Worm (Caenorhabditis elegans) whole organism, L3 larva: ENCODE results near the gene F57A10.2.

ENCODE experiments used
- ZK546.5 ChIP-seq: sonication (generic microtip); optimal IDR thresholded peaks from 2 replicates; lab custom pipeline; 2017; ENCODE audit warnings: missing biosample characterization, missing genetic modification characterization
- aly-2 ChIP-seq: fragments of 150-350 bp; optimal IDR thresholded peaks from 2 replicates; lab custom pipeline; 2014; ENCODE audit warnings: missing biosample characterization, missing genetic modification characterization
- ama-1 ChIP-seq: fragments of 150-350 bp; optimal IDR thresholded peaks from 2 replicates; lab custom pipeline; 2018
- ceh-16 ChIP-seq: sonication (generic microtip); optimal IDR thresholded peaks from 2 replicates; lab custom pipeline; 2017; ENCODE audit warnings: missing biosample characterization, missing genetic modification characterization
- ceh-82 ChIP-seq: fragments of 150-350 bp; optimal IDR thresholded peaks from 2 replicates; lab custom pipeline; 2014; ENCODE audit warnings: missing biosample characterization, missing genetic modification characterization
- daf-12 ChIP-seq: fragments of 150-350 bp; optimal IDR thresholded peaks from 2 replicates; lab custom pipeline; 2014; ENCODE audit warnings: missing biosample characterization, missing genetic modification reagents, missing genetic modification characterization
- egl-27 ChIP-seq: sonication (generic microtip); optimal IDR thresholded peaks from 4 replicates; lab custom pipeline; 2017; ENCODE audit warnings: missing biosample characterization, missing genetic modification reagents, missing genetic modification characterization
- fkh-10 ChIP-seq: sonication (generic microtip); optimal IDR thresholded peaks from 2 replicates; lab custom pipeline; 2017; ENCODE audit warnings: missing biosample characterization, missing genetic modification reagents, missing genetic modification characterization
- fkh-2 ChIP-seq: fragments of 150-350 bp; optimal IDR thresholded peaks from 2 replicates; lab custom pipeline; 2014; ENCODE audit warnings: missing biosample characterization, missing genetic modification reagents, missing genetic modification characterization
- hmg-11 ChIP-seq: sonication (generic microtip); optimal IDR thresholded peaks from 2 replicates; lab custom pipeline; 2016; ENCODE audit warnings: missing genetic modification characterization, missing compliant biosample characterization
- lin-39 ChIP-seq: fragments of 150-350 bp; optimal IDR thresholded peaks from 2 replicates; lab custom pipeline; 2018; ENCODE audit warnings: missing biosample characterization, missing genetic modification reagents, missing genetic modification characterization
- lsy-12 ChIP-seq: sonication (generic microtip); optimal IDR thresholded peaks from 2 replicates; lab custom pipeline; 2016; ENCODE audit warnings: mild to moderate bottlenecking, missing genetic modification characterization, missing compliant biosample characterization
- mml-1 ChIP-seq: fragments of 150-350 bp; sonication (generic microtip); optimal IDR thresholded peaks from 3 replicates; lab custom pipeline; 2014; ENCODE audit warnings: missing biosample characterization, missing genetic modification characterization
- nhr-11 ChIP-seq: fragments of 150-350 bp; optimal IDR thresholded peaks from 2 replicates; lab custom pipeline; 2014; ENCODE audit warnings: missing biosample characterization, missing genetic modification characterization
- nhr-12 ChIP-seq: fragments of 150-350 bp; optimal IDR thresholded peaks from 2 replicates; lab custom pipeline; 2014; ENCODE audit warnings: missing biosample characterization, missing genetic modification characterization
- nhr-23 ChIP-seq: fragments of 150-350 bp; optimal IDR thresholded peaks from 2 replicates; lab custom pipeline; 2014; ENCODE audit warnings: missing biosample characterization, missing genetic modification reagents, missing genetic modification characterization
- nhr-237 ChIP-seq: fragments of 150-350 bp; optimal IDR thresholded peaks from 2 replicates; lab custom pipeline; 2014; ENCODE audit warnings: missing biosample characterization, missing genetic modification characterization
- nhr-25 ChIP-seq: sonication (generic microtip); optimal IDR thresholded peaks from 2 replicates; lab custom pipeline; 2017; ENCODE audit warnings: missing biosample characterization, missing genetic modification characterization
- nhr-28 ChIP-seq: fragments of 150-350 bp; optimal IDR thresholded peaks from 2 replicates; lab custom pipeline; 2014; ENCODE audit warnings: missing biosample characterization, missing genetic modification characterization
- nhr-43 ChIP-seq: sonication (generic microtip); optimal IDR thresholded peaks from 2 replicates; lab custom pipeline; 2016; ENCODE audit warnings: mild to moderate bottlenecking, missing genetic modification characterization, missing compliant biosample characterization; ENCODE audit not compliant: poor library complexity, severe bottlenecking
- nhr-76 ChIP-seq: fragments of 150-350 bp; sonication (generic microtip); optimal IDR thresholded peaks from 5 replicates; lab custom pipeline; 2014; ENCODE audit warnings: missing biosample characterization, missing genetic modification characterization
- pha-4 ChIP-seq: fragments of 150-350 bp; optimal IDR thresholded peaks from 2 replicates; lab custom pipeline; 2014; ENCODE audit warnings: missing biosample characterization, missing genetic modification reagents, missing genetic modification characterization
- pqm-1 ChIP-seq: fragments of 150-350 bp; optimal IDR thresholded peaks from 2 replicates; lab custom pipeline; 2017; ENCODE audit warnings: missing biosample characterization, missing genetic modification characterization, inconsistent platforms
- sea-2 ChIP-seq: fragments of 150-350 bp; sonication (generic microtip); optimal IDR thresholded peaks from 4 replicates; lab custom pipeline; 2014; ENCODE audit warnings: missing biosample characterization, missing genetic modification reagents, missing genetic modification characterization
- skn-1 ChIP-seq: fragments of 150-350 bp; optimal IDR thresholded peaks from 2 replicates; lab custom pipeline; 2014; ENCODE audit warnings: missing biosample characterization, missing genetic modification characterization
- snpc-4 ChIP-seq: fragments of 150-350 bp; optimal IDR thresholded peaks from 2 replicates; lab custom pipeline; 2014; ENCODE audit warnings: missing biosample characterization, missing genetic modification characterization
- unc-39 ChIP-seq: sonication (generic microtip); optimal IDR thresholded peaks from 4 replicates; lab custom pipeline; 2017; ENCODE audit warnings: missing biosample characterization, missing genetic modification characterization
- unc-62 ChIP-seq: fragments of 150-350 bp; sonication (generic microtip); optimal IDR thresholded peaks from 4 replicates; lab custom pipeline; 2014; ENCODE audit warnings: missing biosample characterization, missing genetic modification reagents, missing genetic modification characterization
- ztf-4 ChIP-seq: fragments of 150-350 bp; optimal IDR thresholded peaks from 2 replicates; lab custom pipeline; 2014; ENCODE audit warnings: missing biosample characterization, missing genetic modification characterization

F57A10.2 gene

DNA sequence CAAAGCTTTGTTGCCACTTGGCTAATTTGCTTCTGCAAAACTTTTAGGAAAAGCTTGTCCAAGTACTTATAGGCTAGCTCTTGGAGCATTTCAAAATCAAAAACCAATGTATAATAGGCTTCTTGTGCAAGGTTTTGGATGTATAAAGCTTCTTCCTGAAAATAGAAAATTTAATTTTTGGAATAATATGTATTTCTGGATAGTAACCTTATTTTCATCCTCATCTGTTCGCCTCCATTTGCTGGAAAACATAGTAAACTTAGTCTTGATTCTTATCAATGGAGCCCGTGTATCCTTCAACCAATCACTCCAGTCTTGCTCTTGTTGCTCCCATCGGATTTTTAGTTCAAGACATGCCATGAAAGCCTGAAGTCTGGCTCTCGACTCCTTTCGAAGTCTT is 49.7 kb upstream of the F57A10.2 start, which contains the start of gene Y6E2A.4:
Y6E2A.4 (minus strand) TSS at position 101 of the 400 bp plus-strand sequence.
- no peak for TF ChIP-seq ztf-4 (tag; lab: Kevin White, UChicago)
- no peak for TF ChIP-seq nhr-25 (tag; lab: Kevin White, UChicago)
- TF ChIP-seq nhr-12: no peak
- no peak for TF ChIP-seq ZK546.5 (tag; lab: Kevin White, UChicago)
- no peak for TF ChIP-seq skn-1 (tag; lab: Kevin White, UChicago)
- no peak for TF ChIP-seq lin-39 (tag; lab: Kevin White, UChicago)
- no peak for TF ChIP-seq ceh-82 (tag; lab: Kevin White, UChicago)
- no peak for TF ChIP-seq egl-27 (tag; lab: Kevin White, UChicago)

DNA sequence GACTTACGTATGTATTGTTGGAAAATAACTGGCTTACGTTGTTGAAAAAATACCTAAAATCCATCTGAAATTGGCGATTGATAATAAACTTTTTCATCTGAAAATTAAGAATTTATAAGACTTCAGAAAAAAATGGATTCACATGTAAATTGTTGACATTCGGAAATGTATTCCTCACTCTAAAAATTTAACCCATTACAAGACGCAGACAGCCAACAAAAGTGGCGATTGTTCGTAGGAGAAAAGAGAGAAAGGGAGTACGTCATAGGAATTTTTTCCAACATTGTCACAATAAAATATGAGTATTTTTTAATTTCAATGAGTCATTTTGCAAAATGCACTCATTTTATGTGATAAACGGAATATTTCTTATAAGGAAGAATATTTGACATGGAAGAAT is 47.8 kb upstream of the F57A10.2 start, which contains the start of gene Y6E2A.5:
Y6E2A.5 (minus strand) TSS at position 101 of the 400 bp plus-strand sequence.
- no peak for TF ChIP-seq fkh-2 (tag; lab: Kevin White, UChicago)
- TF ChIP-seq pqm-1 (tag; lab: Kevin White, UChicago): peak; percentile 1
- TF ChIP-seq nhr-43 (tag; lab: Kevin White, UChicago): no peak
- no peak for TF ChIP-seq daf-12
- no peak for TF ChIP-seq nhr-28
- TF ChIP-seq fkh-10 (GFP tag; lab: Kevin White, UChicago): no peak
- TF ChIP-seq pha-4 (tag; lab: Kevin White, UChicago): no peak
- TF ChIP-seq unc-62: no peak

DNA sequence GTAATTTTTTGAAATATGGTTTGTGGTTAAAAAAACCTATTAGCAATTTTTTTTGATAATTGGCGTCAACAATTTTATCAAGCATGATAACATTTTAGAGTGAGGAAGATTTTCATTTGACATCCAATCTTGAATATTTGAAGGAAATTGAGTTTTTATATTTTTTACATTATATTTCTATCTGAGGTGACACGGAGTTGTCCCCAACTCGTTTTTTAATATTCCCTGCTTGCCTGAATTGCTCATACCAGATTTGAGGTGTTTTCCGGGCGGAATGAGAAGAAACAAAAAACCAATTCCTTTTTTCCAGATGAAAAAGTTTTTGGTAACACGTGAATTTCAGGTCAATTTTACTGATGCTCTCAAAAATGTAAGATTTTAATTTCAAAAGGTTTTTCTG is 46.8 kb upstream of the F57A10.2 start, which contains the start of gene Y6E2A.7:
Y6E2A.7 (plus strand) TSS at position 301 of the 400 bp plus-strand sequence.
- no peak for TF ChIP-seq fkh-10 (GFP tag; lab: Kevin White, UChicago)
- no peak for TF ChIP-seq nhr-11 (tag; lab: Kevin White, UChicago)
- no peak for TF ChIP-seq nhr-28
- TF ChIP-seq sea-2 (GFP tag; lab: Kevin White, UChicago): no peak
- TF ChIP-seq lin-39 (tag; lab: Kevin White, UChicago): no peak
- no peak for TF ChIP-seq unc-39 (tag; lab: Kevin White, UChicago)

DNA sequence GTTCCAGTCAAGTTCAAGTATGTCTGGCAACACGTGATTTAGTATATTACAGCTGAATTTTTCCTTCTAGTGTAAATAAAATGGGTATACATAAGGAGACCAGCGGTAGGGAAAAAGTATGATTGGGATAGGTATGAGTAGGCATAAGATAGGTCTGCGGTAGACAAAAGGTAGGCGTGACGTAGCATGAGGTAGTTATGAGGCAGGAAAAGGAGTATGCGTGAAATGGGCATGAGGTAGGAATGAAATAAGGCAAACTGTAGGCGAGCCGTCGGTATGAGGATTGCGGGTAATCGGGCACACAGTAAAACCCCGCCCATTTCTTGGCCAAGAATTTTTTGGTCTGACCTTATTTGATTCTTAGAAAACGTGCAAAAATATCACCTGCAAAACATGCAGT is 44.9 kb upstream of the F57A10.2 start:
- TF ChIP-seq daf-12: no peak

DNA sequence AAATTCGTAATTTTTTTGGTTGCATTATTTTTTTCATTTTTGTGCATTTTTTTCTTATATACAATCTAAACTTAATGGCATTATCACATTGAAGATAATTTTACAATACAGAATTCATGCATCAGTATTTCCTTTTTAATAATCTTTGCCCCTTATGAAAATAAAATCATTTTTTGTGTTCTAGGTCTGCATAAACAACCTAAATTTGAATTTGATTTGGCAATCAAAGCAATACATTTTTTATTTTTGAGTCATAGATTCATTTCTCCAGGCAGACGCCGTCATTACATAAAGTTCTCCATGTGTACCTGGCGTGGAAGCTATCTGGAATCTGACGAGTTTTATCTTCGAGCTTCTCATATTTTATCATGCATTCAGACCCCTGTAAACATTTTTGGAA is 44.5 kb upstream of the F57A10.2 start, which contains the start of gene srh-140:
srh-140 (plus strand) TSS at position 301 of the 400 bp plus-strand sequence.
- TF ChIP-seq ceh-82 (tag; lab: Kevin White, UChicago): no peak
- TF ChIP-seq nhr-237 (tag; lab: Kevin White, UChicago): no peak

DNA sequence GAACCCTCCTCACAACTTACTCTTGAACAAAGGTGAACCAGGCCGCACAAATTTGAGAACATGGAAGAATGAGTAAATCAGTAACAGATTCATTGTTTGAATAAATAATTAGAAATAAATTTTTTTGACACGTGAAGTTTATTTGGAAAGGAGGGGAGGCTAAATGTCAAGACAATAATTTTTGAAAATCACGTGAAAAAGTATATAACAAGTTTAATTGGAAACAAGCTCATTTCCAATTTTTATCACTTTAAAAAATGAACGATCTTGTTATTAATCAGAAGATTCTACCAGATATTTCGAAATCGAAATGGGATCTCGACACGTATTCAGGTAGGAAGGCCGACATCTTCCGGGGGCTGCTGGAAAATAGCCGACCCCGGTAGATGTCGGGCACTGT is 39.8 kb upstream of the F57A10.2 start, which contains the start of the genes irld-57 and sfxn-1.3:
irld-57 (minus strand) TSS at position 101 of the 400 bp plus-strand sequence.
sfxn-1.3 (plus strand) TSS at position 232 of the 400 bp plus-strand sequence.
- TF ChIP-seq hmg-11 (tag; lab: Kevin White, UChicago) (no peak), ama-1 (lab: Kevin White, UChicago) (no peak), ZK546.5 (tag; lab: Kevin White, UChicago) (no peak), nhr-76 (tag; lab: Kevin White, UChicago) (no peak), snpc-4 (tag; lab: Kevin White, UChicago) (no peak), nhr-11 (tag; lab: Kevin White, UChicago) (no peak), nhr-28 (no peak), lsy-12 (tag; lab: Kevin White, UChicago) (no peak), ceh-16 (no peak)

DNA sequence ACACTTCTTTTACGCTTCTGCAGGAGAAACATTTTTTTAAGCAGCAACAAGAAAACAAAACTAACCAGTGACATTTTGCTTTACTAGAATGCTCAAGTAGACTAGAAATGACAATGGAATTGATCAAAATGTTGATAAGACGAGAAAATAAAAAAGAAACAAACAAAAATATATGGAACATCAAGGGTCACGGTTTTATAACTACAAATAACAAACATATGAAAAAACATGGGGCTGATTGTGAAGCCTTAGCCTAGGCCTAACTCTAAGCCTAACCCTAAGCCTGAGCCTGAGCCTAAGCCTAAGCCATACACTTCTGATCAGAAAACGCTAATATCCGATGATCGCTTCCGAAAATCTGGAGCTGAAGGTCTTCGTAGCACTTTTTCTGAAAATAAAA is 35.9 kb upstream of the F57A10.2 start, which contains the start of gene Y6E2A.10:
Y6E2A.10 (minus strand) TSS at position 101 of the 400 bp plus-strand sequence.
- no peak for TF ChIP-seq nhr-23 (tag; lab: Kevin White, UChicago)
- no peak for TF ChIP-seq mml-1 (tag; lab: Kevin White, UChicago)
- no peak for TF ChIP-seq daf-12
- no peak for TF ChIP-seq aly-2 (tag; lab: Kevin White, UChicago)
